Worm (Caenorhabditis elegans) whole organism, young adult: Measurements from ENCODE around the gene coq-8.
A peak's percentile ranks its signal among the peaks of the same experiment; 100 is the strongest.

ENCODE experiments used
- B0261.1 ChIP-seq: sonication (generic microtip); optimal IDR thresholded peaks from 2 replicates; lab custom pipeline; 2016; ENCODE audit warnings: mild to moderate bottlenecking, missing genetic modification characterization, moderate library complexity, missing compliant biosample characterization
- D2030.7 ChIP-seq: fragments of 200-800 bp; sonication (Bioruptor generic); IDR thresholded peaks from 2 replicates; pipeline ENCODE4 v1.3.6; 2022; ENCODE audit warnings: missing genetic modification reagents, missing genetic modification characterization, missing compliant biosample characterization
- F10E7.11 ChIP-seq: sonication (generic microtip); optimal IDR thresholded peaks from 2 replicates; lab custom pipeline; 2017; ENCODE audit warnings: mild to moderate bottlenecking, missing genetic modification characterization, moderate library complexity, missing compliant biosample characterization
- F33H1.4 ChIP-seq: fragments of 200-800 bp; sonication (Bioruptor generic); IDR thresholded peaks from 2 replicates; pipeline ENCODE4 v1.3.6; 2022; ENCODE audit warnings: missing genetic modification reagents, missing genetic modification characterization, missing compliant biosample characterization
- F39B2.1 ChIP-seq: fragments of 200-800 bp; sonication (Bioruptor generic); IDR thresholded peaks from 2 replicates; pipeline ENCODE4 v1.3.6; 2022; ENCODE audit warnings: missing genetic modification reagents, missing genetic modification characterization, missing compliant biosample characterization
- K11D2.4 ChIP-seq: fragments of 200-800 bp; sonication (Bioruptor generic); IDR thresholded peaks from 2 replicates; pipeline ENCODE4 v1.3.6; 2022; ENCODE audit warnings: missing genetic modification reagents, missing genetic modification characterization, missing compliant biosample characterization
- Y79H2A.3 ChIP-seq: fragments of 200-800 bp; sonication (Bioruptor generic); conservative IDR thresholded peaks from 2 replicates; pipeline ENCODE4 v1.3.6; 2022; ENCODE audit warnings: missing genetic modification reagents, missing genetic modification characterization, missing compliant biosample characterization
- akir-1 ChIP-seq: fragments of 200-800 bp; sonication (Bioruptor generic); optimal IDR thresholded peaks from 2 replicates; lab custom pipeline; 2018; ENCODE audit warnings: mild to moderate bottlenecking, missing genetic modification characterization, moderate library complexity, missing compliant biosample characterization
- aptf-2 ChIP-seq: fragments of 200-800 bp; sonication (Bioruptor generic); conservative IDR thresholded peaks from 2 replicates; pipeline ENCODE4 v1.3.6; 2022; ENCODE audit warnings: missing genetic modification reagents, missing genetic modification characterization, missing compliant biosample characterization
- attf-5 ChIP-seq: fragments of 200-800 bp; sonication (Bioruptor generic); optimal IDR thresholded peaks from 2 replicates; lab custom pipeline; 2018; ENCODE audit warnings: mild to moderate bottlenecking, missing genetic modification characterization, missing compliant biosample characterization
- ccch-3 ChIP-seq: fragments of 200-800 bp; sonication (Bioruptor generic); optimal IDR thresholded peaks from 2 replicates; lab custom pipeline; 2018; ENCODE audit warnings: mild to moderate bottlenecking, missing genetic modification characterization, missing compliant biosample characterization
- cebp-1 ChIP-seq, 2 experiments: fragments of 200-800 bp in 1 of 2; sonication (Bioruptor generic) in 1 of 2; sonication (generic microtip) in 1 of 2; IDR thresholded peaks in 1 of 2; optimal IDR thresholded peaks in 1 of 2; 2 replicates each; pipeline versions ENCODE4 v1.3.6 to Lab custom; 2017 to 2022; ENCODE audit warnings: missing compliant biosample characterization in 2 of 2, missing genetic modification characterization in 2 of 2, mild to moderate bottlenecking in 1 of 2, missing genetic modification reagents in 1 of 2, moderate library complexity in 1 of 2
- ceh-40 ChIP-seq: fragments of 200-800 bp; sonication (Bioruptor generic); IDR thresholded peaks from 2 replicates; pipeline ENCODE4 v1.3.6; 2022; ENCODE audit warnings: missing genetic modification characterization, missing compliant biosample characterization
- ceh-58 ChIP-seq: fragments of 200-800 bp; sonication (Bioruptor generic); IDR thresholded peaks from 2 replicates; pipeline ENCODE4 v1.3.6; 2022; ENCODE audit warnings: missing genetic modification characterization, missing compliant biosample characterization
- dox-1 ChIP-seq: fragments of 200-800 bp; sonication (Bioruptor generic); IDR thresholded peaks from 2 replicates; pipeline ENCODE4 v1.3.6; 2022; ENCODE audit warnings: missing genetic modification reagents, missing genetic modification characterization, missing compliant biosample characterization
- dpl-1 ChIP-seq: fragments of 150-350 bp; optimal IDR thresholded peaks from 2 replicates; lab custom pipeline; 2014; ENCODE audit warnings: missing biosample characterization, missing genetic modification reagents, missing genetic modification characterization
- efl-1 ChIP-seq: fragments of 150-350 bp; optimal IDR thresholded peaks from 2 replicates; lab custom pipeline; 2014; ENCODE audit warnings: missing biosample characterization, missing genetic modification reagents, missing genetic modification characterization
- egl-18 ChIP-seq: fragments of 200-800 bp; sonication (Bioruptor generic); IDR thresholded peaks from 2 replicates; pipeline ENCODE4 v1.3.6; 2022; ENCODE audit warnings: missing genetic modification reagents, missing genetic modification characterization, missing compliant biosample characterization
- egl-44 ChIP-seq: fragments of 200-800 bp; sonication (Bioruptor generic); IDR thresholded peaks from 2 replicates; pipeline ENCODE4 v1.3.6; 2022; ENCODE audit warnings: missing genetic modification reagents, missing genetic modification characterization, missing compliant biosample characterization
- egrh-3 ChIP-seq: fragments of 200-800 bp; sonication (Bioruptor generic); IDR thresholded peaks from 2 replicates; pipeline ENCODE4 v1.3.6; 2022; ENCODE audit warnings: missing genetic modification reagents, missing genetic modification characterization, missing compliant biosample characterization
- him-1 ChIP-seq: sonication (generic microtip); optimal IDR thresholded peaks from 2 replicates; lab custom pipeline; 2016; ENCODE audit warnings: missing genotype, missing genetic modification reagents, missing genetic modification characterization, missing compliant biosample characterization
- hsf-1 ChIP-seq: fragments of 200-800 bp; sonication (Bioruptor generic); IDR thresholded peaks from 2 replicates; pipeline ENCODE4 v1.3.6; 2022; ENCODE audit warnings: missing genetic modification reagents, missing genetic modification characterization, missing compliant biosample characterization
- lag-1 ChIP-seq: fragments of 200-800 bp; sonication (Bioruptor generic); IDR thresholded peaks from 2 replicates; pipeline ENCODE4 v1.3.6; 2022; ENCODE audit warnings: missing genetic modification reagents, missing genetic modification characterization, missing compliant biosample characterization
- let-607 ChIP-seq, 2 experiments: fragments of 200-800 bp in 1 of 2; sonication (Bioruptor generic) in 1 of 2; sonication (generic microtip) in 1 of 2; optimal IDR thresholded peaks; 2 replicates each; lab custom pipeline; 2016 to 2018; ENCODE audit warnings: mild to moderate bottlenecking in 2 of 2, missing compliant biosample characterization in 2 of 2, missing genetic modification characterization in 2 of 2, moderate library complexity in 2 of 2, missing genotype in 1 of 2
- lin-35 ChIP-seq, 3 experiments: fragments of 150-350 bp in 2 of 3; sonication (generic microtip) in 1 of 3; optimal IDR thresholded peaks; 2 replicates each; lab custom pipeline; 2014 to 2018; ENCODE audit warnings: missing biosample characterization in 3 of 3, missing genetic modification characterization in 3 of 3, missing genetic modification reagents in 3 of 3
- lin-40 ChIP-seq: sonication (generic microtip); optimal IDR thresholded peaks from 2 replicates; lab custom pipeline; 2016; ENCODE audit warnings: missing genetic modification characterization, mild to moderate bottlenecking, missing compliant biosample characterization, missing genotype, missing genetic modification reagents
- lir-1 ChIP-seq: fragments of 200-800 bp; sonication (Bioruptor generic); conservative IDR thresholded peaks from 2 replicates; pipeline ENCODE4 v1.3.6; 2022; ENCODE audit warnings: missing genetic modification reagents, missing genetic modification characterization, missing compliant biosample characterization
- lsl-1 ChIP-seq: fragments of 200-800 bp; sonication (Bioruptor generic); optimal IDR thresholded peaks from 2 replicates; lab custom pipeline; 2018; ENCODE audit warnings: mild to moderate bottlenecking, missing genetic modification characterization, moderate library complexity, missing compliant biosample characterization
- madf-8 ChIP-seq: fragments of 200-800 bp; sonication (Bioruptor generic); conservative IDR thresholded peaks from 2 replicates; pipeline ENCODE4 v1.3.6; 2022; ENCODE audit warnings: missing genetic modification reagents, missing genetic modification characterization, missing compliant biosample characterization
- mes-4 ChIP-seq: sonication (generic microtip); optimal IDR thresholded peaks from 2 replicates; lab custom pipeline; 2016; ENCODE audit warnings: missing genotype, missing genetic modification characterization, missing compliant biosample characterization
- nfyb-1 ChIP-seq: fragments of 200-800 bp; sonication (Bioruptor generic); IDR thresholded peaks from 2 replicates; pipeline ENCODE4 v1.3.6; 2022; ENCODE audit warnings: missing genetic modification reagents, missing genetic modification characterization, missing compliant biosample characterization
- nhr-120 ChIP-seq: fragments of 200-800 bp; sonication (Bioruptor generic); IDR thresholded peaks from 2 replicates; pipeline ENCODE4 v1.3.6; 2022; ENCODE audit warnings: missing genetic modification characterization, missing compliant biosample characterization
- nhr-179 ChIP-seq: sonication (generic microtip); optimal IDR thresholded peaks from 2 replicates; lab custom pipeline; 2016; ENCODE audit warnings: mild to moderate bottlenecking, missing genetic modification characterization, missing compliant biosample characterization
- nhr-90 ChIP-seq: sonication (generic microtip); optimal IDR thresholded peaks from 2 replicates; lab custom pipeline; 2016; ENCODE audit warnings: missing genotype, mild to moderate bottlenecking, missing genetic modification characterization, missing compliant biosample characterization
- pbrm-1 ChIP-seq: fragments of 200-800 bp; sonication (Bioruptor generic); IDR thresholded peaks from 2 replicates; pipeline ENCODE4 v1.3.6; 2022; ENCODE audit warnings: missing genetic modification reagents, missing genetic modification characterization, missing compliant biosample characterization
- rcor-1 ChIP-seq: fragments of 200-800 bp; sonication (Bioruptor generic); IDR thresholded peaks from 2 replicates; pipeline ENCODE4 v1.3.6; 2022; ENCODE audit warnings: missing genetic modification reagents, missing genetic modification characterization, missing compliant biosample characterization
- rpc-1 ChIP-seq, 2 experiments: fragments of 150-350 bp in 1 of 2; sonication (generic microtip) in 1 of 2; optimal IDR thresholded peaks; 2 replicates each; lab custom pipeline; 2014 to 2018; ENCODE audit warnings: missing biosample characterization in 1 of 2, missing genetic modification characterization in 1 of 2, missing genetic modification reagents in 1 of 2, missing genotype in 1 of 2
- sptf-2 ChIP-seq: fragments of 200-800 bp; sonication (Bioruptor generic); optimal IDR thresholded peaks from 2 replicates; lab custom pipeline; 2018; ENCODE audit warnings: mild to moderate bottlenecking, missing genetic modification characterization, missing compliant biosample characterization
- tbx-9 ChIP-seq: sonication (generic microtip); optimal IDR thresholded peaks from 2 replicates; lab custom pipeline; 2016; ENCODE audit warnings: borderline replicate concordance, missing genetic modification characterization, inconsistent platforms, missing compliant biosample characterization
- unc-130 ChIP-seq: sonication (generic microtip); optimal IDR thresholded peaks from 2 replicates; lab custom pipeline; 2016; ENCODE audit warnings: missing genetic modification reagents, missing genetic modification characterization, missing compliant biosample characterization
- unc-62 ChIP-seq: fragments of 150-350 bp; optimal IDR thresholded peaks from 2 replicates; lab custom pipeline; 2014; ENCODE audit warnings: missing biosample characterization, missing genetic modification reagents, missing genetic modification characterization
- xnd-1 ChIP-seq: sonication (generic microtip); optimal IDR thresholded peaks from 2 replicates; lab custom pipeline; 2016; ENCODE audit warnings: missing genotype, missing genetic modification reagents, missing genetic modification characterization, missing compliant biosample characterization
- zfh-2 ChIP-seq: fragments of 200-800 bp; sonication (Bioruptor generic); conservative IDR thresholded peaks from 2 replicates; pipeline ENCODE4 v1.3.6; 2022; ENCODE audit warnings: missing genetic modification reagents, missing genetic modification characterization, missing compliant biosample characterization
- ztf-22 ChIP-seq: fragments of 200-800 bp; sonication (Bioruptor generic); optimal IDR thresholded peaks from 2 replicates; lab custom pipeline; 2018; ENCODE audit warnings: mild to moderate bottlenecking, missing genetic modification characterization, moderate library complexity, missing compliant biosample characterization
- ztf-25 ChIP-seq: fragments of 200-800 bp; sonication (Bioruptor generic); IDR thresholded peaks from 2 replicates; pipeline ENCODE4 v1.3.6; 2022; ENCODE audit warnings: missing genetic modification reagents, missing genetic modification characterization, missing compliant biosample characterization

The coq-8 gene

ce11 chrIII:4909938-4910337 is 46.7 kb downstream of the coq-8 start, which contains the start of gene F26F4.12:
TSS of gene F26F4.12 (minus strand) at chrIII:4910038.
- TF ChIP-seq nhr-120 (no peak), dpl-1 (no peak), D2030.7 (GFP tag; lab: Robert Waterston, UW) (no peak), aptf-2 (GFP tag; lab: Robert Waterston, UW) (no peak), nfyb-1 (no peak), B0261.1 (tag; lab: Kevin White, UChicago) (no peak), xnd-1 (tag; lab: Kevin White, UChicago) (no peak), K11D2.4 (GFP tag; lab: Robert Waterston, UW) (no peak), egl-44 (GFP tag; lab: Robert Waterston, UW) (no peak), ccch-3 (GFP tag; lab: Kevin White, UChicago) (no peak), him-1 (tag; lab: Kevin White, UChicago) (no peak), F10E7.11 (tag; lab: Kevin White, UChicago) (no peak), mes-4 (no peak), let-607 (tag; optimal IDR thresholded peaks at IDR 0.05; lab: Kevin White, UChicago) (no peak), lir-1 (GFP tag; lab: Robert Waterston, UW) (no peak), lin-35 (GFP tag; optimal IDR thresholded peaks at IDR 0.05; lab: Kevin White, UChicago) (no peak), dox-1 (no peak)

ce11 chrIII:4910956-4911355 is 47.7 kb downstream of the coq-8 start, which contains the start of gene F26F4.2:
TSS of gene F26F4.2 (plus strand) at chrIII:4911256.
- TF ChIP-seq nhr-179 (tag; lab: Kevin White, UChicago) (no peak), tbx-9 (tag; lab: Kevin White, UChicago) (no peak), egrh-3 (GFP tag; lab: Robert Waterston, UW) (no peak), zfh-2 (no peak), D2030.7 (GFP tag; lab: Robert Waterston, UW) (no peak), attf-5 (GFP tag; lab: Kevin White, UChicago) (no peak), nhr-90 (tag; lab: Kevin White, UChicago) (no peak), lag-1 (no peak), akir-1 (GFP tag; lab: Kevin White, UChicago) (no peak)

ce11 chrIII:4912317-4912716 is 49.1 kb downstream of the coq-8 start, which contains the start of the genes F26F4.9 and cee-1:
TSS of gene F26F4.9 (minus strand) at chrIII:4912521.
TSS of gene cee-1 (plus strand) at chrIII:4912699.
- TF ChIP-seq sptf-2 (GFP tag; lab: Kevin White, UChicago) (no peak), ceh-58 (GFP tag; lab: Robert Waterston, UW) (no peak), madf-8 (GFP tag; lab: Robert Waterston, UW) (peak; percentile 36; the same call in 1 of the 2 replicates), F39B2.1 (GFP tag; lab: Robert Waterston, UW) (no peak), D2030.7 (GFP tag; lab: Robert Waterston, UW) (peak; percentile 26; the same call in 1 of the 2 replicates), let-607 (tag; optimal IDR thresholded peaks at IDR 0.05; lab: Kevin White, UChicago) (peak in 1 of 2 experiments; percentile 60), unc-62 (no peak), lag-1 (no peak), hsf-1 (GFP tag; lab: Robert Waterston, UW) (no peak), ztf-25 (GFP tag; lab: Robert Waterston, UW) (no peak), Y79H2A.3 (no peak), lin-40 (peak; percentile 5), cebp-1 (GFP tag; IDR thresholded peaks at IDR 0.05; lab: Robert Waterston, UW) (no peak), cebp-1 (tag; optimal IDR thresholded peaks at IDR 0.05; lab: Kevin White, UChicago) (peak; percentile 24), efl-1 (GFP tag; lab: Kevin White, UChicago) (no peak), rcor-1 (GFP tag; lab: Robert Waterston, UW) (0 out of 2 replicates have a peak, but pooled peaks have one; percentile 15), dox-1 (peak; percentile 54; the same call in 1 of the 2 replicates), lsl-1 (GFP tag; lab: Kevin White, UChicago) (peak; percentile 34), F33H1.4 (GFP tag; lab: Robert Waterston, UW) (no peak; the same call in 1 of the 2 replicates), egl-18 (GFP tag; lab: Robert Waterston, UW) (no peak), F10E7.11 (tag; lab: Kevin White, UChicago) (no peak), ceh-40 (0 out of 2 replicates have a peak, but pooled peaks have one; percentile 10), rpc-1 (optimal IDR thresholded peaks at IDR 0.05; lab: Kevin White, UChicago) (no peak), rpc-1 (tag; optimal IDR thresholded peaks at IDR 0.05; lab: Kevin White, UChicago) (no peak), pbrm-1 (GFP tag; lab: Robert Waterston, UW) (no peak), ztf-22 (GFP tag; lab: Kevin White, UChicago) (no peak), unc-130 (GFP tag; lab: Kevin White, UChicago) (peak; percentile 53)
